Worm (Caenorhabditis elegans) whole organism, L1 larva: ENCODE results near the gene ZK632.9.

Experiments used
- C04F5.9 ChIP-seq: sonication (generic microtip); optimal IDR thresholded peaks from 2 replicates; lab custom pipeline; 2016; ENCODE audit warnings: missing genetic modification characterization, missing compliant biosample characterization
- C16A3.4 ChIP-seq: fragments of 150-350 bp; optimal IDR thresholded peaks from 2 replicates; lab custom pipeline; 2014; ENCODE audit warnings: missing biosample characterization, missing genetic modification characterization
- C34B4.2 ChIP-seq: sonication (generic microtip); optimal IDR thresholded peaks from 2 replicates; lab custom pipeline; 2017; ENCODE audit warnings: mild to moderate bottlenecking, missing genetic modification characterization, missing compliant biosample characterization
- F16B12.6 ChIP-seq: fragments of 150-350 bp; optimal IDR thresholded peaks from 2 replicates; lab custom pipeline; 2014; ENCODE audit warnings: missing biosample characterization, missing genetic modification characterization
- aha-1 ChIP-seq: fragments of 150-350 bp; optimal IDR thresholded peaks from 2 replicates; lab custom pipeline; 2014; ENCODE audit warnings: missing biosample characterization, missing genetic modification characterization
- alr-1 ChIP-seq: fragments of 200-800 bp; sonication (Bioruptor generic); optimal IDR thresholded peaks from 2 replicates; lab custom pipeline; 2018; ENCODE audit warnings: borderline replicate concordance, mild to moderate bottlenecking, missing genetic modification characterization, missing compliant biosample characterization
- ama-1 ChIP-seq: fragments of 150-350 bp; optimal IDR thresholded peaks from 2 replicates; lab custom pipeline; 2014
- ceh-63 ChIP-seq: fragments of 200-800 bp; sonication (Bioruptor generic); optimal IDR thresholded peaks from 2 replicates; lab custom pipeline; 2018; ENCODE audit warnings: mild to moderate bottlenecking, missing genetic modification characterization, missing compliant biosample characterization
- ceh-8 ChIP-seq: fragments of 200-800 bp; sonication (Bioruptor generic); optimal IDR thresholded peaks from 2 replicates; lab custom pipeline; 2018; ENCODE audit warnings: mild to moderate bottlenecking, missing genetic modification characterization, moderate library complexity, missing compliant biosample characterization
- ces-1 ChIP-seq: fragments of 150-350 bp; optimal IDR thresholded peaks from 2 replicates; lab custom pipeline; 2014; ENCODE audit warnings: missing biosample characterization, missing genetic modification reagents, missing genetic modification characterization
- dsc-1 ChIP-seq: sonication (generic microtip); optimal IDR thresholded peaks from 2 replicates; lab custom pipeline; 2016; ENCODE audit warnings: mild to moderate bottlenecking, missing genetic modification characterization, missing compliant biosample characterization
- egl-13 ChIP-seq: sonication (generic microtip); optimal IDR thresholded peaks from 2 replicates; lab custom pipeline; 2016; ENCODE audit warnings: missing genotype, missing genetic modification reagents, missing genetic modification characterization, missing compliant biosample characterization
- elt-2 ChIP-seq: sonication (generic microtip); optimal IDR thresholded peaks from 2 replicates; lab custom pipeline; 2016; ENCODE audit warnings: missing genetic modification characterization, mild to moderate bottlenecking, inconsistent platforms, missing compliant biosample characterization, missing genetic modification reagents
- ets-5 ChIP-seq: fragments of 200-800 bp; sonication (Bioruptor generic); IDR thresholded peaks from 2 replicates; pipeline ENCODE4 v1.3.6; 2022; ENCODE audit warnings: missing genetic modification characterization, missing compliant biosample characterization
- fkh-8 ChIP-seq: sonication (generic microtip); optimal IDR thresholded peaks from 2 replicates; lab custom pipeline; 2016; ENCODE audit warnings: mild to moderate bottlenecking, missing genetic modification characterization, missing compliant biosample characterization
- fos-1 ChIP-seq: fragments of 150-350 bp; optimal IDR thresholded peaks from 2 replicates; lab custom pipeline; 2014; ENCODE audit warnings: missing biosample characterization, missing genetic modification characterization
- grh-1 ChIP-seq: fragments of 200-800 bp; sonication (Bioruptor generic); IDR thresholded peaks from 2 replicates; pipeline ENCODE4 v1.3.6; 2022; ENCODE audit warnings: missing genetic modification reagents, missing genetic modification characterization, missing compliant biosample characterization
- hlh-4 ChIP-seq: sonication (generic microtip); optimal IDR thresholded peaks from 2 replicates; lab custom pipeline; 2016; ENCODE audit warnings: mild to moderate bottlenecking, missing genetic modification characterization, missing compliant biosample characterization
- isw-1 ChIP-seq: fragments of 200-800 bp; sonication (Bioruptor generic); IDR thresholded peaks from 2 replicates; pipeline ENCODE4 v1.3.6; 2022; ENCODE audit warnings: missing genetic modification characterization, missing compliant biosample characterization
- jun-1 ChIP-seq: fragments of 150-350 bp; optimal IDR thresholded peaks from 2 replicates; lab custom pipeline; 2014; ENCODE audit warnings: missing biosample characterization, missing genetic modification reagents, missing genetic modification characterization
- lin-14 ChIP-seq: fragments of 200-800 bp; sonication (Bioruptor generic); optimal IDR thresholded peaks from 2 replicates; lab custom pipeline; 2018; ENCODE audit warnings: mild to moderate bottlenecking, missing genetic modification characterization, moderate library complexity, missing compliant biosample characterization
- lin-15B ChIP-seq: fragments of 150-350 bp; sonication (generic microtip); optimal IDR thresholded peaks from 3 replicates; lab custom pipeline; 2014; ENCODE audit warnings: missing biosample characterization, missing genetic modification characterization
- lir-3 ChIP-seq: sonication (generic microtip); optimal IDR thresholded peaks from 2 replicates; lab custom pipeline; 2016; ENCODE audit warnings: mild to moderate bottlenecking, missing genetic modification characterization, moderate library complexity, missing compliant biosample characterization; ENCODE audit not compliant: poor library complexity
- mef-2 ChIP-seq: fragments of 150-350 bp; optimal IDR thresholded peaks from 2 replicates; lab custom pipeline; 2014; ENCODE audit warnings: missing biosample characterization, missing genetic modification characterization
- mep-1 ChIP-seq: fragments of 150-350 bp; optimal IDR thresholded peaks from 2 replicates; lab custom pipeline; 2014; ENCODE audit warnings: missing biosample characterization, missing genetic modification characterization
- nhr-12 ChIP-seq: sonication (generic microtip); optimal IDR thresholded peaks from 2 replicates; lab custom pipeline; 2017; ENCODE audit warnings: missing biosample characterization, missing genetic modification characterization
- nhr-19 ChIP-seq: fragments of 200-800 bp; sonication (Bioruptor generic); conservative IDR thresholded peaks from 2 replicates; pipeline ENCODE4 v1.3.6; 2022; ENCODE audit warnings: missing genetic modification characterization, missing compliant biosample characterization
- nhr-20 ChIP-seq: sonication (generic microtip); optimal IDR thresholded peaks from 2 replicates; lab custom pipeline; 2016; ENCODE audit warnings: mild to moderate bottlenecking, missing genetic modification characterization, missing compliant biosample characterization
- nhr-237 ChIP-seq: fragments of 150-350 bp; optimal IDR thresholded peaks from 2 replicates; lab custom pipeline; 2014; ENCODE audit warnings: missing biosample characterization, missing genetic modification characterization
- nhr-28 ChIP-seq: fragments of 150-350 bp; optimal IDR thresholded peaks from 2 replicates; lab custom pipeline; 2014; ENCODE audit warnings: missing biosample characterization, missing genetic modification characterization
- nhr-84 ChIP-seq: sonication (generic microtip); optimal IDR thresholded peaks from 2 replicates; lab custom pipeline; 2017; ENCODE audit warnings: missing biosample characterization, missing genetic modification characterization
- nhr-85 ChIP-seq: sonication (generic microtip); peaks from one replicate; lab custom pipeline; 2016; ENCODE audit warnings: missing genetic modification characterization, inconsistent platforms, missing compliant biosample characterization
- nhr-90 ChIP-seq: sonication (generic microtip); optimal IDR thresholded peaks from 2 replicates; lab custom pipeline; 2016; ENCODE audit warnings: mild to moderate bottlenecking, missing genetic modification characterization, missing compliant biosample characterization; ENCODE audit not compliant: poor library complexity
- pag-3 ChIP-seq: sonication (generic microtip); optimal IDR thresholded peaks from 2 replicates; lab custom pipeline; 2017; ENCODE audit warnings: missing genetic modification characterization, mild to moderate bottlenecking, missing compliant biosample characterization, antibody characterized with exemption, borderline replicate concordance; ENCODE audit not compliant: insufficient read depth
- skn-1 ChIP-seq: fragments of 150-350 bp; optimal IDR thresholded peaks from 2 replicates; lab custom pipeline; 2014; ENCODE audit warnings: missing biosample characterization, missing genetic modification characterization
- snu-23 ChIP-seq: sonication (generic microtip); optimal IDR thresholded peaks from 2 replicates; lab custom pipeline; 2016; ENCODE audit warnings: missing genetic modification characterization, missing compliant biosample characterization
- sup-37 ChIP-seq: fragments of 200-800 bp; sonication (Bioruptor generic); optimal IDR thresholded peaks from 2 replicates; lab custom pipeline; 2018; ENCODE audit warnings: mild to moderate bottlenecking, missing genetic modification characterization, missing compliant biosample characterization
- swsn-7 ChIP-seq: sonication (generic microtip); optimal IDR thresholded peaks from 2 replicates; lab custom pipeline; 2016; ENCODE audit warnings: missing genetic modification characterization, missing compliant biosample characterization
- tbx-2 ChIP-seq: sonication (generic microtip); optimal IDR thresholded peaks from 2 replicates; lab custom pipeline; 2016; ENCODE audit warnings: missing genetic modification characterization, missing compliant biosample characterization
- tlp-1 ChIP-seq: fragments of 150-350 bp; optimal IDR thresholded peaks from 2 replicates; lab custom pipeline; 2014; ENCODE audit warnings: missing biosample characterization, missing genetic modification characterization
- unc-130 ChIP-seq: fragments of 150-350 bp; optimal IDR thresholded peaks from 2 replicates; lab custom pipeline; 2017; ENCODE audit warnings: missing biosample characterization, missing genetic modification characterization, inconsistent platforms
- unc-30 ChIP-seq: sonication (generic microtip); optimal IDR thresholded peaks from 2 replicates; lab custom pipeline; 2017; ENCODE audit warnings: missing biosample characterization, missing genetic modification characterization
- unc-86 ChIP-seq: sonication (generic microtip); optimal IDR thresholded peaks from 2 replicates; lab custom pipeline; 2016; ENCODE audit warnings: missing genetic modification characterization, missing compliant biosample characterization
- unc-98 ChIP-seq: fragments of 200-800 bp; sonication (Bioruptor generic); IDR thresholded peaks from 2 replicates; pipeline ENCODE4 v1.3.6; 2022; ENCODE audit warnings: missing genetic modification characterization, missing compliant biosample characterization
- zag-1 ChIP-seq: fragments of 150-350 bp; optimal IDR thresholded peaks from 2 replicates; lab custom pipeline; 2014; ENCODE audit warnings: missing biosample characterization, missing genetic modification characterization

The ZK632.9 gene

DNA sequence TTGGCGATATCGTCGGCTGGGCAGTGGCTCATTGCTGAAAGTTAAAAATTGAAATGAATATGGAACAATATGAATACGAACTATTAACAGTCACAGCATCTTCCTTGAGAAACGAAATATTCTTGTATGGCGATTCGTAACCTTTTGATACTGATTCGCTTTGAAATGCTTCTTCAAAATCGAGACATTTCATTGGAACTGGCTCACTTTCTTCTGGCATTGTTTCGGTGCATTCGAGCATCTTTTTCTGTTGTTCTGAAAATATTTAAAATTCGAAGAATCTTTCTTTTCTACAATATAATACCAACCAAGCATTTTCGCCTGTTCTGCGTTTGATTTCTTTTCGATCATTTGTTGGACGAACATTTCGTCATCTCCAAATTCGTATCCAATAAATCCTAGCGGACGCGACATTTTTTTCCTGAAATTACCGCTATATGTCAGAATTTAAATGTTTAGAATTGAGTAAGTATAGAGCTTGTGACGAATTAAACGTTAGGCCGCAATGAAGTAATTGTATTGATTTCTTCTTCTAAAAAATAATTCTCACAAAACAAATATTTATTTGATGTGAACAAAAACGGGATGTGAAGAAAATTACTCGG is 800 bp downstream of the ZK632.9 start, which contains the start of gene lin-52 (continued):
- TF ChIP-seq elt-2 (tag; lab: Kevin White, UChicago) (peak; percentile 11), lir-3 (no peak), tlp-1 (tag; lab: Kevin White, UChicago) (no peak), nhr-237 (tag; lab: Kevin White, UChicago) (no peak)
- TF ChIP-seq, all 84 proteins: peak for 10

DNA sequence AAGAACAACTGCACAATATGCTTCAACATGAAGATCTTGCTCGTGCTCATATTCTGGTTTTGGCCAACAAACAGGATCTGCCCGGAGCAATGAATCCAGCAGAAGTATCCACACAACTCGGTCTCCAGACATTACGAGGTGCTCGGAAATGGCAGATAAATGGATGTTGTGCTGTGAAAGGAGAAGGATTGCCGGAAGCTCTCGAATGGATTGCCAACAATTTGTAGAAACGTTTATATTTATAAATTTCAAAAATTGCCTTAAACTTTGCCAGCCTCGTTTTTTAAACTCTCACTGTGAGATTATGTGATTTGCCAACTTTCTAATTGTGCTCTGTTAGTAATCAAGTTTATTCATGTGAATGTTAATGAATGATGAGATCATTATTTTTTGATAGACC is 1.5 kb downstream of the ZK632.9 start:
- TF ChIP-seq ceh-8 (GFP tag; lab: Kevin White, UChicago) (no peak), nhr-85 (tag; lab: Kevin White, UChicago) (peak; percentile 51)
- TF ChIP-seq, all 84 proteins: peak for 1

DNA sequence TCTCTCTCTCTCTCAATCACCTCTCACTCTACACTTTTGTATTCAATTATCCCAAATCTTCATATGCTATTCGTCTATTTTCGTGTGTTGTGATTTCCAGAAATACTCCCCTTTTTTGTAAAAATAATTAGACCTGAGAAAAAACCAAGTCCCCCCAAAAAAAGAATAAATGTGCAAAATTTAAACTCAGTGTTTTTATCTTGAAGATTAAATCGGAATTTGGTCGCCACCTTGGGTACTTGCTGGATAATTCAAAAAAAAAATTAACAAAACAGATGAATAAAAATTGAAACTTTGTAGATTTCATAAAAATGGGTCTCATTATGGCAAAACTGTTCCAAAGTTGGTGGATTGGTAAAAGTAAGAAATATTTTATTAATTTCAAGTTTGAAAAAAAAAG is 2.3 kb downstream of the ZK632.9 start, which contains the start of gene arl-5:
Gene arl-5 (plus strand): TSS at position 301 of the 400 bp plus-strand sequence.
- no peak for TF ChIP-seq grh-1 (GFP tag; lab: Robert Waterston, UW)
- no peak for TF ChIP-seq tlp-1 (tag; lab: Kevin White, UChicago)
- no peak for TF ChIP-seq C34B4.2 (tag; lab: Kevin White, UChicago)
- TF ChIP-seq nhr-84 (tag; lab: Kevin White, UChicago) = no peak
- TF ChIP-seq pag-3 (tag; lab: Kevin White, UChicago) = no peak
- no peak for TF ChIP-seq nhr-12 (tag; lab: Kevin White, UChicago)
- TF ChIP-seq hlh-4 = no peak
- no peak for TF ChIP-seq nhr-20 (tag; lab: Kevin White, UChicago)
- TF ChIP-seq unc-30 (tag; lab: Kevin White, UChicago) = no peak
- TF ChIP-seq aha-1 (tag; lab: Kevin White, UChicago) = no peak
- TF ChIP-seq tbx-2 (tag; lab: Kevin White, UChicago) = no peak
- TF ChIP-seq nhr-19 = no peak
- TF ChIP-seq skn-1 (tag; lab: Kevin White, UChicago) = no peak
- no peak for TF ChIP-seq dsc-1
- no peak for TF ChIP-seq mef-2 (tag; lab: Kevin White, UChicago)
- no peak for TF ChIP-seq sup-37 (GFP tag; lab: Kevin White, UChicago)
- TF ChIP-seq lir-3 = no peak
- no peak for TF ChIP-seq nhr-237 (tag; lab: Kevin White, UChicago)
- TF ChIP-seq unc-130 (tag; lab: Kevin White, UChicago) = no peak

DNA sequence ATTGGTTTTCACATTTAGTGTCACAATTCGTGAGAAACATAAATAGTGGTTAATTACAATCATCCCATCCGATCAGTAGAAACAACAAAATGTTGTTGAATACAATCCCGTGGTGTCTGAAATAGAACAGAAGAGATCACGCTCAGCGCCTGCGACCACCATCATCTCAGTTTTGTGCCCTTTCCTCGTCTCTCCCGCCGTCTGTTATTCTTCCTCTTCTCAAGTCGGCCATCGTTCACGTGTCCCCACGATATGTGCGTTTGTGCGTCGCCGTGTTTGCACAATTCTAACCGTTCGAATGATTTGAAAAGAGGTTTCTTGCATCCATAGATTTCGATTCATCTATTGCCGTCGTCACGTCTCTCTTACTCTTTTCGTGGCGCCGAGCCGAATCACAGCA is 6.5 kb downstream of the ZK632.9 start, which contains the start of gene panl-3:
Gene panl-3 (plus strand): TSS at position 294 of the 400 bp plus-strand sequence.
- TF ChIP-seq mep-1 (tag; lab: Kevin White, UChicago) (peak; percentile 93), nhr-85 (tag; lab: Kevin White, UChicago) (peak; percentile 68), C04F5.9 (no peak), jun-1 (tag; lab: Kevin White, UChicago) (no peak), ets-5 (GFP tag; lab: Robert Waterston, UW) (no peak), nhr-84 (tag; lab: Kevin White, UChicago) (no peak), unc-98 (GFP tag; lab: Robert Waterston, UW) (no peak), isw-1 (GFP tag; lab: Robert Waterston, UW) (no peak), alr-1 (tag; lab: Kevin White, UChicago) (no peak), swsn-7 (peak; percentile 70), ceh-63 (GFP tag; lab: Kevin White, UChicago) (no peak), C34B4.2 (tag; lab: Kevin White, UChicago) (no peak), fkh-8 (tag; lab: Kevin White, UChicago) (peak; percentile 65), sup-37 (GFP tag; lab: Kevin White, UChicago) (no peak), lir-3 (no peak), lin-15B (no peak), lin-14 (GFP tag; lab: Kevin White, UChicago) (peak; percentile 91), zag-1 (no peak), ama-1 (lab: Kevin White, UChicago) (no peak), egl-13 (tag; lab: Kevin White, UChicago) (no peak), nhr-28 (tag; lab: Kevin White, UChicago) (no peak), fos-1 (tag; lab: Kevin White, UChicago) (no peak), dsc-1 (peak; percentile 28), snu-23 (GFP tag; lab: Kevin White, UChicago) (peak; percentile 83), ces-1 (no peak), hlh-4 (no peak), C16A3.4 (tag; lab: Kevin White, UChicago) (peak; percentile 79), elt-2 (tag; lab: Kevin White, UChicago) (peak; percentile 10), nhr-90 (tag; lab: Kevin White, UChicago) (peak; percentile 61), grh-1 (GFP tag; lab: Robert Waterston, UW) (no peak), F16B12.6 (peak; percentile 98), ceh-8 (GFP tag; lab: Kevin White, UChicago) (no peak), unc-86 (tag; lab: Kevin White, UChicago) (peak; percentile 35)
